Fruit fly (Drosophila melanogaster) whole organism, embryonic: ENCODE data around the gene Mettl5.

Experiments
- Ada2b ChIP-seq: fragments of 200-800 bp; sonication (Bioruptor generic); IDR thresholded peaks from 2 replicates; pipeline ENCODE4 v1.3.6; 2022; ENCODE audit warnings: missing biosample characterization, missing genetic modification characterization
- Bgb ChIP-seq: fragments of 200-800 bp; sonication (Bioruptor generic); IDR thresholded peaks from 2 replicates; pipeline ENCODE4 v1.3.6; 2022; ENCODE audit warnings: missing biosample characterization, missing genetic modification characterization; ENCODE audit not compliant: partially characterized antibody
- CG10979 ChIP-seq: fragments of 200-800 bp; sonication (Bioruptor generic); optimal IDR thresholded peaks from 2 replicates; lab custom pipeline; 2018; ENCODE audit warnings: missing biosample characterization, mild to moderate bottlenecking, missing genetic modification characterization, moderate library complexity
- CG14014 ChIP-seq: fragments of 200-800 bp; sonication (Bioruptor generic); IDR thresholded peaks from 2 replicates; pipeline ENCODE4 v1.3.6; 2022; ENCODE audit warnings: missing biosample characterization, missing genetic modification characterization
- CG15073 ChIP-seq: fragments of 200-800 bp; sonication (Bioruptor generic); optimal IDR thresholded peaks from 2 replicates; lab custom pipeline; 2016; ENCODE audit warnings: missing biosample characterization, missing genetic modification characterization
- CG17328 ChIP-seq: fragments of 200-800 bp; sonication (Bioruptor generic); IDR thresholded peaks from 2 replicates; pipeline ENCODE4 v1.3.6; 2022; ENCODE audit warnings: missing biosample characterization, missing genetic modification characterization
- CG17829 ChIP-seq: fragments of 200-800 bp; optimal IDR thresholded peaks from 2 replicates; lab custom pipeline; 2019; ENCODE audit warnings: missing biosample characterization, mild to moderate bottlenecking, missing genetic modification characterization, moderate library complexity
- CG18619 ChIP-seq: fragments of 200-800 bp; sonication (Bioruptor generic); optimal IDR thresholded peaks from 3 replicates; lab custom pipeline; 2017; ENCODE audit warnings: missing biosample characterization, mild to moderate bottlenecking, missing genetic modification characterization
- CG2889 ChIP-seq: fragments of 200-800 bp; sonication (Bioruptor generic); IDR thresholded peaks from 3 replicates; pipeline ENCODE4 v1.3.6; 2022; ENCODE audit warnings: missing biosample characterization, missing genetic modification characterization
- CG30020 ChIP-seq: fragments of 200-800 bp; optimal IDR thresholded peaks from 2 replicates; lab custom pipeline; 2019; ENCODE audit warnings: missing biosample characterization, mild to moderate bottlenecking, missing genetic modification characterization, moderate library complexity
- CG31388 ChIP-seq: fragments of 200-800 bp; sonication (Bioruptor generic); optimal IDR thresholded peaks from 2 replicates; lab custom pipeline; 2016; ENCODE audit warnings: missing biosample characterization, missing genetic modification characterization
- CG31441 ChIP-seq: fragments of 200-800 bp; sonication (Bioruptor generic); IDR thresholded peaks from 2 replicates; pipeline ENCODE4 v1.3.6; 2022; ENCODE audit warnings: missing biosample characterization, missing genetic modification characterization
- CG33213 ChIP-seq: fragments of 200-800 bp; sonication (Bioruptor generic); optimal IDR thresholded peaks from 3 replicates; lab custom pipeline; 2016; ENCODE audit warnings: missing biosample characterization, missing genetic modification characterization
- CG34224 ChIP-seq: fragments of 200-800 bp; sonication (Bioruptor generic); IDR thresholded peaks from 3 replicates; pipeline ENCODE4 v1.3.6; 2022; ENCODE audit warnings: missing biosample characterization, missing genetic modification characterization; ENCODE audit not compliant: partially characterized antibody
- CG34376 ChIP-seq: fragments of 200-800 bp; sonication (Bioruptor generic); optimal IDR thresholded peaks from 2 replicates; lab custom pipeline; 2018; ENCODE audit warnings: missing biosample characterization, mild to moderate bottlenecking, missing genetic modification characterization
- CG34422 ChIP-seq: fragments of 200-800 bp; sonication (Bioruptor generic); IDR thresholded peaks from 3 replicates; pipeline ENCODE4 v1.3.6; 2022; ENCODE audit warnings: missing biosample characterization, missing genetic modification characterization
- CG6254 ChIP-seq: fragments of 200-800 bp; sonication (Bioruptor generic); optimal IDR thresholded peaks from 3 replicates; lab custom pipeline; 2017; ENCODE audit warnings: mild to moderate bottlenecking, missing biosample characterization, missing genetic modification reagents, missing genetic modification characterization
- CG8089 ChIP-seq: fragments of 200-800 bp; sonication (Bioruptor generic); optimal IDR thresholded peaks from 3 replicates; lab custom pipeline; 2016; ENCODE audit warnings: missing biosample characterization, missing genetic modification characterization
- CG8944 ChIP-seq: fragments of 200-800 bp; sonication (Bioruptor generic); optimal IDR thresholded peaks from 3 replicates; lab custom pipeline; 2016; ENCODE audit warnings: missing biosample characterization, missing genetic modification characterization
- CoRest ChIP-seq: fragments of 200-800 bp; sonication (Bioruptor generic); optimal IDR thresholded peaks from 3 replicates; lab custom pipeline; 2018; ENCODE audit warnings: missing biosample characterization, mild to moderate bottlenecking, missing genetic modification characterization, moderate library complexity
- Fer1 ChIP-seq: fragments of 200-800 bp; sonication (Bioruptor generic); optimal IDR thresholded peaks from 2 replicates; lab custom pipeline; 2017; ENCODE audit warnings: missing biosample characterization, mild to moderate bottlenecking, missing genetic modification characterization
- Gug ChIP-seq: fragments of 200-800 bp; sonication (Bioruptor generic); IDR thresholded peaks from 4 replicates; pipeline ENCODE4 v1.3.6; 2022; ENCODE audit warnings: missing biosample characterization, missing genetic modification characterization
- H15 ChIP-seq: fragments of 200-800 bp; sonication (Bioruptor generic); IDR thresholded peaks from 3 replicates; pipeline ENCODE4 v1.3.6; 2022; ENCODE audit warnings: missing biosample characterization, missing genetic modification characterization
- Hmx ChIP-seq: fragments of 200-800 bp; sonication (Bioruptor generic); optimal IDR thresholded peaks from 2 replicates; lab custom pipeline; 2016; ENCODE audit warnings: missing biosample characterization, missing genetic modification characterization
- Lpt ChIP-seq: fragments of >200 bp; optimal IDR thresholded peaks from 2 replicates; lab custom pipeline; 2018; ENCODE audit warnings: missing biosample characterization, missing genetic modification characterization
- Poxn ChIP-seq: fragments of 200-800 bp; sonication (Bioruptor generic); IDR thresholded peaks from 2 replicates; pipeline ENCODE4 v1.3.6; 2022; ENCODE audit warnings: missing biosample characterization, missing genetic modification characterization
- Rx ChIP-seq: fragments of 200-800 bp; sonication (Bioruptor generic); IDR thresholded peaks from 2 replicates; pipeline ENCODE4 v1.3.6; 2022; ENCODE audit warnings: missing biosample characterization, missing genetic modification characterization
- Taf1 ChIP-seq: fragments of 200-800 bp; sonication (Bioruptor generic); IDR thresholded peaks from 2 replicates; pipeline ENCODE4 v1.3.6; 2022; ENCODE audit warnings: missing biosample characterization, missing genetic modification characterization
- Xrp1 ChIP-seq: fragments of 200-800 bp; sonication (Bioruptor generic); IDR thresholded peaks from 2 replicates; pipeline ENCODE4 v1.3.6; 2022; ENCODE audit warnings: missing biosample characterization, missing genetic modification characterization
- aop ChIP-seq: fragments of 200-800 bp; sonication (Bioruptor generic); IDR thresholded peaks from 2 replicates; pipeline ENCODE4 v1.3.6; 2022; ENCODE audit warnings: missing biosample characterization, missing genetic modification characterization
- ato ChIP-seq: fragments of 200-800 bp; sonication (Bioruptor generic); IDR thresholded peaks from 2 replicates; pipeline ENCODE4 v1.3.6; 2022; ENCODE audit warnings: missing biosample characterization, missing genetic modification characterization; ENCODE audit not compliant: partially characterized antibody
- btn ChIP-seq: fragments of 200-800 bp; sonication (Bioruptor generic); optimal IDR thresholded peaks from 2 replicates; lab custom pipeline; 2016; ENCODE audit warnings: missing biosample characterization, missing genetic modification characterization
- chif ChIP-seq, 2 experiments: fragments of 200-800 bp; sonication (Bioruptor generic); optimal IDR thresholded peaks; 3 replicates each; lab custom pipeline; 2016; ENCODE audit warnings: missing biosample characterization in 2 of 2, missing genetic modification characterization in 2 of 2
- dati ChIP-seq: fragments of 200-800 bp; sonication (Bioruptor generic); IDR thresholded peaks from 2 replicates; pipeline ENCODE4 v1.3.6; 2022; ENCODE audit warnings: missing biosample characterization, missing genetic modification characterization
- disco-r ChIP-seq: fragments of 200-800 bp; sonication (Bioruptor generic); optimal IDR thresholded peaks from 2 replicates; lab custom pipeline; 2016; ENCODE audit warnings: missing biosample characterization, missing genetic modification characterization
- dm ChIP-seq: fragments of 200-800 bp; sonication (Bioruptor generic); optimal IDR thresholded peaks from 3 replicates; lab custom pipeline; 2016; ENCODE audit warnings: missing biosample characterization, missing genetic modification characterization
- esg ChIP-seq: fragments of 200-800 bp; sonication (Bioruptor generic); conservative IDR thresholded peaks from 2 replicates; pipeline ENCODE4 v1.3.6; 2022; ENCODE audit warnings: missing biosample characterization, missing genetic modification characterization
- grau ChIP-seq: fragments of 200-800 bp; optimal IDR thresholded peaks from 3 replicates; lab custom pipeline; 2019; ENCODE audit warnings: missing biosample characterization, mild to moderate bottlenecking, missing genetic modification characterization, moderate library complexity
- inv ChIP-seq: fragments of 200-800 bp; sonication (Bioruptor generic); IDR thresholded peaks from 2 replicates; pipeline ENCODE4 v1.3.6; 2022; ENCODE audit warnings: missing biosample characterization, missing genetic modification characterization; ENCODE audit not compliant: partially characterized antibody
- lab ChIP-seq: fragments of 200-800 bp; sonication (Bioruptor generic); optimal IDR thresholded peaks from 3 replicates; lab custom pipeline; 2017; ENCODE audit warnings: missing biosample characterization, missing genetic modification characterization, mild to moderate bottlenecking, moderate library complexity, missing genetic modification reagents
- lilli ChIP-seq: fragments of 200-800 bp; sonication (Bioruptor generic); optimal IDR thresholded peaks from 3 replicates; lab custom pipeline; 2016; ENCODE audit warnings: missing biosample characterization, missing genetic modification characterization
- lov ChIP-seq, 2 experiments: fragments of 200-800 bp in 1 of 2; fragments of >200 bp in 1 of 2; sonication (Bioruptor generic) in 1 of 2; IDR thresholded peaks in 1 of 2; optimal IDR thresholded peaks in 1 of 2; 2 replicates in 1 of 2; 3 replicates in 1 of 2; pipeline versions ENCODE4 v1.3.6 to Lab custom; 2017 to 2022; ENCODE audit warnings: missing biosample characterization in 1 of 2, missing genetic modification characterization in 1 of 2
- onecut ChIP-seq: fragments of 200-800 bp; sonication (Bioruptor generic); IDR thresholded peaks from 2 replicates; pipeline ENCODE4 v1.3.6; 2022; ENCODE audit warnings: missing biosample characterization, missing genetic modification characterization
- psq ChIP-seq: fragments of 200-800 bp; sonication (Bioruptor generic); optimal IDR thresholded peaks from 2 replicates; lab custom pipeline; 2017; ENCODE audit warnings: missing biosample characterization, missing genetic modification characterization
- ro ChIP-seq: fragments of 200-800 bp; sonication (Bioruptor generic); IDR thresholded peaks from 2 replicates; pipeline ENCODE4 v1.3.6; 2022; ENCODE audit warnings: missing biosample characterization, missing genetic modification characterization
- scrt ChIP-seq: fragments of 200-800 bp; sonication (Bioruptor generic); optimal IDR thresholded peaks from 2 replicates; lab custom pipeline; 2018; ENCODE audit warnings: missing biosample characterization, mild to moderate bottlenecking, missing genetic modification characterization, moderate library complexity
- sens ChIP-seq: fragments of 200-800 bp; sonication (Bioruptor generic); peaks from one replicate; lab custom pipeline; 2016; ENCODE audit warnings: missing biosample characterization, missing genetic modification characterization
- so ChIP-seq: fragments of 200-800 bp; sonication (Bioruptor generic); IDR thresholded peaks from 3 replicates; pipeline ENCODE4 v1.3.6; 2022; ENCODE audit warnings: missing biosample characterization, missing genetic modification characterization
- ssp ChIP-seq: fragments of 200-800 bp; sonication (Bioruptor generic); IDR thresholded peaks from 2 replicates; pipeline ENCODE4 v1.3.6; 2022; ENCODE audit warnings: missing biosample characterization, missing genetic modification characterization
- unc-4 ChIP-seq: fragments of 200-800 bp; sonication (Bioruptor generic); IDR thresholded peaks from 2 replicates; pipeline ENCODE4 v1.3.6; 2022; ENCODE audit warnings: missing biosample characterization, missing genetic modification characterization; ENCODE audit not compliant: partially characterized antibody
- vnd ChIP-seq: fragments of 200-800 bp; sonication (Bioruptor generic); IDR thresholded peaks from 3 replicates; pipeline ENCODE4 v1.3.6; 2022; ENCODE audit warnings: missing biosample characterization, missing genetic modification characterization; ENCODE audit not compliant: partially characterized antibody
- zf30C ChIP-seq: fragments of 200-800 bp; sonication (Bioruptor generic); optimal IDR thresholded peaks from 3 replicates; lab custom pipeline; 2018; ENCODE audit warnings: missing biosample characterization, mild to moderate bottlenecking, missing genetic modification characterization

Mettl5 gene

DNA sequence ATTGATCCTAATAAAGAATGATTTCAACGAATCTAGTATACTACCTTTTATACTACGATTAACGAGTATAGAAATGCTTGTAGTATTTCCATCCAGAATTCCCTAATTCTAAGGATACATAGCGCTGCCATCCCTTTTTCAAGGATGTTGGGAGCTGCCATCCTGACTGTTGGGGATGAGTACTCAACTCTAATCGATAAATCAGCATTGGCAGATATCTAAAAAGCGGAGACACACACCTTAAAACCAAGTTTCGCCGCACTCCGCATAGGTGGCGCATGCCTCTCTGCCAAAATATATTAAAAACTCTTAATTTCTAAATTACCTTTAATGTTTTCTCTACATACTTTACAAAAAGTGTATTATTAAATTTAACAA lies 30.7 kb downstream of the Mettl5 start, which contains the start of gene fal (continued):
- no peak for TF ChIP-seq Hmx (GFP tag; lab: Kevin White, UChicago)
- TF ChIP-seq CG33213 (GFP tag; lab: Kevin White, UChicago), result peak; percentile 39
- no peak for TF ChIP-seq Poxn
- no peak for TF ChIP-seq so
- no peak for TF ChIP-seq Rx
- TF ChIP-seq Fer1, result no peak
- TF ChIP-seq CG34224, result no peak
- peak; percentile 23; the same call in 1 of the 2 replicates for TF ChIP-seq inv
- TF ChIP-seq CG31388 (GFP tag; lab: Kevin White, UChicago), result no peak
- no peak for TF ChIP-seq ro (GFP tag; lab: Robert Waterston, UW)
- no peak for TF ChIP-seq Taf1 (GFP tag; lab: Robert Waterston, UW)
- no peak for TF ChIP-seq scrt
- no peak for TF ChIP-seq disco-r
- peak; percentile 64 for TF ChIP-seq Bgb
- no peak for TF ChIP-seq CG31441 (GFP tag; lab: Robert Waterston, UW)
- no peak for TF ChIP-seq H15 (GFP tag; lab: Robert Waterston, UW)
- no peak for TF ChIP-seq CG34422 (GFP tag; lab: Robert Waterston, UW)
- TF ChIP-seq chif (GFP tag; optimal IDR thresholded peaks at IDR 0.05; lab: Kevin White, UChicago), result peak in 1 of 2 experiments; percentile 35
- no peak for TF ChIP-seq CG17829 (tag; lab: Kevin White, UChicago)
- no peak for TF ChIP-seq CG34376 (GFP tag; lab: Kevin White, UChicago)
- no peak for TF ChIP-seq psq
- peak; percentile 26 for TF ChIP-seq CG8944
- TF ChIP-seq CG30020 (tag; lab: Kevin White, UChicago), result no peak
- TF ChIP-seq CG8089 (GFP tag; lab: Kevin White, UChicago), result no peak
- TF ChIP-seq esg (GFP tag; lab: Robert Waterston, UW), result no peak
- no peak for TF ChIP-seq CoRest (tag; lab: Kevin White, UChicago)
- no peak for TF ChIP-seq dati
- no peak for TF ChIP-seq btn (GFP tag; lab: Kevin White, UChicago)
- TF ChIP-seq onecut (GFP tag; lab: Robert Waterston, UW), result peak; percentile 22; the same call in 1 of the 2 replicates
- TF ChIP-seq CG14014 (GFP tag; lab: Robert Waterston, UW), result no peak
- TF ChIP-seq Xrp1 (GFP tag; lab: Robert Waterston, UW), result peak; percentile 36; the same call in 1 of the 2 replicates
- peak; percentile 9; the same call in 1 of the 4 replicates for TF ChIP-seq Gug (GFP tag; lab: Robert Waterston, UW)
- TF ChIP-seq CG2889 (GFP tag; lab: Robert Waterston, UW), result no peak
- no peak for TF ChIP-seq CG18619 (GFP tag; lab: Kevin White, UChicago)
- no peak for TF ChIP-seq lov (optimal IDR thresholded peaks at IDR 0.05; lab: Kevin White, UChicago)
- no peak for TF ChIP-seq lov (GFP tag; IDR thresholded peaks at IDR 0.05; lab: Robert Waterston, UW)
- TF ChIP-seq CG17328 (GFP tag; lab: Robert Waterston, UW), result no peak; the same call in 1 of the 2 replicates
- TF ChIP-seq Ada2b, result no peak
- no peak for TF ChIP-seq sens
- no peak for TF ChIP-seq Lpt
- no peak for TF ChIP-seq CG15073
- TF ChIP-seq ato (GFP tag; lab: Robert Waterston, UW), result peak; percentile 24; the same call in 1 of the 2 replicates
- no peak for TF ChIP-seq vnd (GFP tag; lab: Robert Waterston, UW)
- TF ChIP-seq lab (GFP tag; lab: Kevin White, UChicago), result no peak
- TF ChIP-seq CG10979 (tag; lab: Kevin White, UChicago), result no peak
- no peak for TF ChIP-seq lilli (GFP tag; lab: Kevin White, UChicago)
- TF ChIP-seq CG6254 (GFP tag; lab: Kevin White, UChicago), result no peak
- TF ChIP-seq ssp, result peak; percentile 34
- TF ChIP-seq dm (GFP tag; lab: Kevin White, UChicago), result no peak
- no peak for TF ChIP-seq zf30C
- TF ChIP-seq grau (tag; lab: Kevin White, UChicago), result no peak
- TF ChIP-seq aop (GFP tag; lab: Robert Waterston, UW), result no peak
- no peak; the same call in 1 of the 2 replicates for TF ChIP-seq unc-4
